Worm (Caenorhabditis elegans) whole organism, midembryonic: ENCODE data around the gene C13A2.4.

Source experiments
- cog-1 ChIP-seq: sonication (generic microtip); optimal IDR thresholded peaks from 2 replicates; lab custom pipeline; 2016; ENCODE audit warnings: missing genetic modification characterization, missing compliant biosample characterization
- ref-1 ChIP-seq: fragments of 200-800 bp; sonication (Bioruptor generic); conservative IDR thresholded peaks from 2 replicates; pipeline ENCODE4 v1.3.6; 2022; ENCODE audit warnings: missing genetic modification reagents, missing genetic modification characterization, missing compliant biosample characterization
- tab-1 ChIP-seq: fragments of 200-800 bp; sonication (Bioruptor generic); IDR thresholded peaks from 2 replicates; pipeline ENCODE4 v1.3.6; 2022; ENCODE audit warnings: missing genetic modification characterization, missing compliant biosample characterization
- ztf-23 ChIP-seq: fragments of 200-800 bp; sonication (Bioruptor generic); IDR thresholded peaks from 2 replicates; pipeline ENCODE4 v1.3.6; 2022; ENCODE audit warnings: missing genetic modification reagents, missing genetic modification characterization, missing compliant biosample characterization
- ztf-29 ChIP-seq: fragments of 200-800 bp; sonication (Bioruptor generic); IDR thresholded peaks from 2 replicates; pipeline ENCODE4 v1.3.6; 2022; ENCODE audit warnings: missing genetic modification reagents, missing genetic modification characterization, missing compliant biosample characterization

DNA sequence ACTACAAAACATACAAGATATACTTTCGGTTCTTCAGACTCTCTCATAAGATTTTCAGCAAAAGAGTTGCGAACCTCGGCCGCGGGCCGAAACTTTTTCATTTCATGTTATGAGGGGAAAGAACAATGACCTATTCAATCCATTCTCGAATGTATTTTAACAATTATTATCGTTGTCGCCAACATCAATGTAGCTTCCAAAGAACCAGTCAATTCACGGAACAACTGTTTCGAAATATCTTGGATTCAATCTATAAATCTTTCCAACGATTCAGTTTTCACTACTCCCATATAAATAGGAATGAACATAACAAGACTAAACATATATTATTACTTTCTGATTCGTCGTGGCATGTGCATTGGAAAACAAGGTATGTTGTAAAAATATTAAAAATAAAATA is 27.9 kb downstream of the C13A2.4 start, which contains the start of gene F07G11.1:
- no peak for TF ChIP-seq ref-1 (GFP tag; lab: Robert Waterston, UW)
- no peak for TF ChIP-seq cog-1 (tag; lab: Kevin White, UChicago)
- TF ChIP-seq tab-1 (GFP tag; lab: Robert Waterston, UW) = no peak
- no peak for TF ChIP-seq ztf-23 (GFP tag; lab: Robert Waterston, UW)
- no peak for TF ChIP-seq ztf-29 (GFP tag; lab: Robert Waterston, UW)
